Worm (Caenorhabditis elegans) whole organism, midembryonic: Measurements from ENCODE around the gene srg-10.

ENCODE experiments used
- T22C8.4 ChIP-seq: fragments of 200-800 bp; sonication (Bioruptor generic); IDR thresholded peaks from 2 replicates; pipeline ENCODE4 v1.3.6; 2022; ENCODE audit warnings: missing genetic modification characterization, missing compliant biosample characterization
- flt-1 ChIP-seq: fragments of 200-800 bp; sonication (Bioruptor generic); IDR thresholded peaks from 2 replicates; pipeline ENCODE4 v1.3.6; 2022; ENCODE audit warnings: missing genetic modification characterization, missing compliant biosample characterization
- ztf-23 ChIP-seq: fragments of 200-800 bp; sonication (Bioruptor generic); IDR thresholded peaks from 2 replicates; pipeline ENCODE4 v1.3.6; 2022; ENCODE audit warnings: missing genetic modification reagents, missing genetic modification characterization, missing compliant biosample characterization
- ztf-29 ChIP-seq: fragments of 200-800 bp; sonication (Bioruptor generic); IDR thresholded peaks from 2 replicates; pipeline ENCODE4 v1.3.6; 2022; ENCODE audit warnings: missing genetic modification reagents, missing genetic modification characterization, missing compliant biosample characterization

ce11 chrIII:4703932-4704454 lies 26.4 kb downstream of the srg-10 start, which contains the start of the genes clp-2 and mrpl-16:
- TF ChIP-seq ztf-29 (GFP tag; lab: Robert Waterston, UW) (no peak), ztf-23 (GFP tag; lab: Robert Waterston, UW) (no peak), T22C8.4 (no peak), flt-1 (GFP tag; lab: Robert Waterston, UW) (no peak)
